Worm (Caenorhabditis elegans): Measurements from ENCODE around the gene C32D5.7.

DNA sequence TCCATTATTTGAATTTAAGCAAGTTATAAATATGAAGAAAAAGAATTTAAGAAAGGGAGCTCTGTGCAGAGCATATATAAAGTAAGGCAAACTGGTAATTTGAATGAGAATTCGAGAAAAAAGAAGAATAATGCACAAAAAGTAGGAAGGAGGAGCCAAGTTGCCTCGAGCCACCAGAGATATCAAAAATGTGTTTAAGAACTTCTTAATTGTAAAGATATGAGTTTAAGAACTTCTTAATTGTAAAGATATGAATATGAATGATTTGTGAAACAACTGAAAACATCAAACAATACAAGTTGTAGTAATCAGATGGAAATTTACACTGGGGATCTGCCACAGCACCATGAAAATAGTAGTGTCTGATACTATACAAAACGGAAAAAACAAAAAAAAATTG, 53.0 kb downstream of the C32D5.7 start, which contains the start of gene F13H8.6:
- TF ChIP-seq pqm-1 (tag; optimal IDR thresholded peaks at IDR 0.05) = no peak
- TF ChIP-seq unc-39 (tag; optimal IDR thresholded peaks at IDR 0.05) = no peak
